Fruit fly (Drosophila melanogaster): ENCODE results near the gene Svip.

Svip gene

DNA sequence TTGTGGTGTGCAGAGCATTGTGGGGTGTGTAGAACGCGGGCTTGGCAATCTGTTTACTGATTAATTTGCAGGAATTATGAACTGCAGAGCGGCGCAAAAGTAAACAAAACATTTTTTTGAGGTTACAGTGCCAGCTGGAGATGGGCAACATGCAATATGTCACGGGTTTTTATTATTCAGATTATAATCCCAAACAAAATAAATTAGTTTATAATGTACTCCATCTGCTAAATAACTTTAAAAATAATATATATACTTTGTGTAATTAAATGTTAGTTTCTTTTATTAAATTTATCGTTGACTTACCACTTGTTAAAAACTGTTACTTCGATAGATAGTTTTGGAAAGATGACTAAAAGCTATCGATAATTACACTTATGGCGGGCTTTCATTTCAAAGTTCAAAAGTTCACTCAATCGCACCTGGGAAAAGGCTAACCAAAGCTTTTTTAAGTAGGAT, 12.1 kb downstream of the Svip start, which contains the start of gene Fdx1:
Gene Fdx1, minus strand, starts transcription at position 332 of the 459 bp plus-strand sequence.
- TF ChIP-seq esn (GFP tag; optimal IDR thresholded peaks at IDR 0.05) (peak; percentile 55), CG3032 (tag; optimal IDR thresholded peaks at IDR 0.05) (peak; percentile 41), CG8119 (GFP tag; IDR thresholded peaks at IDR 0.05) (peak; percentile 25; the same call in 1 of the 3 replicates), lz (GFP tag; optimal IDR thresholded peaks at IDR 0.05) (peak; percentile 38), Eip78C (GFP tag) (peak; percentile 71), CG11762 (GFP tag; optimal IDR thresholded peaks at IDR 0.05; ENCODE audit: insufficient read depth) (no peak), Sox14 (GFP tag; optimal IDR thresholded peaks at IDR 0.05) (peak; percentile 48), CG3919 (GFP tag; optimal IDR thresholded peaks at IDR 0.05) (peak; percentile 43), Eip93F (GFP tag; optimal IDR thresholded peaks at IDR 0.05) (peak; percentile 5), fd59A (GFP tag; optimal IDR thresholded peaks at IDR 0.05) (no peak), CG31627 (GFP tag; optimal IDR thresholded peaks at IDR 0.05) (peak; percentile 17), Ets96B (tag; optimal IDR thresholded peaks at IDR 0.05) (peak; percentile 33), cyc (GFP tag; optimal IDR thresholded peaks at IDR 0.05) (peak; percentile 26), OdsH (GFP tag; optimal IDR thresholded peaks at IDR 0.05) (peak; percentile 47), net (GFP tag; optimal IDR thresholded peaks at IDR 0.05) (peak; percentile 14), CG11294 (GFP tag; IDR thresholded peaks at IDR 0.05) (no peak), achi (GFP tag; optimal IDR thresholded peaks at IDR 0.05) (peak; percentile 25), vri (GFP tag; optimal IDR thresholded peaks at IDR 0.05) (peak; percentile 11), CG32006 (GFP tag; optimal IDR thresholded peaks at IDR 0.05) (no peak), Hr38 (GFP tag; optimal IDR thresholded peaks at IDR 0.05) (no peak), topi (GFP tag; optimal IDR thresholded peaks at IDR 0.05) (peak; percentile 33), dac (GFP tag; optimal IDR thresholded peaks at IDR 0.05) (no peak), fkh (GFP tag; optimal IDR thresholded peaks at IDR 0.05) (peak; percentile 96), Eip75B (GFP tag; optimal IDR thresholded peaks at IDR 0.05) (peak; percentile 30), svp (GFP tag) (peak; percentile 60), Gug (GFP tag; IDR thresholded peaks at IDR 0.05) (no peak)

DNA sequence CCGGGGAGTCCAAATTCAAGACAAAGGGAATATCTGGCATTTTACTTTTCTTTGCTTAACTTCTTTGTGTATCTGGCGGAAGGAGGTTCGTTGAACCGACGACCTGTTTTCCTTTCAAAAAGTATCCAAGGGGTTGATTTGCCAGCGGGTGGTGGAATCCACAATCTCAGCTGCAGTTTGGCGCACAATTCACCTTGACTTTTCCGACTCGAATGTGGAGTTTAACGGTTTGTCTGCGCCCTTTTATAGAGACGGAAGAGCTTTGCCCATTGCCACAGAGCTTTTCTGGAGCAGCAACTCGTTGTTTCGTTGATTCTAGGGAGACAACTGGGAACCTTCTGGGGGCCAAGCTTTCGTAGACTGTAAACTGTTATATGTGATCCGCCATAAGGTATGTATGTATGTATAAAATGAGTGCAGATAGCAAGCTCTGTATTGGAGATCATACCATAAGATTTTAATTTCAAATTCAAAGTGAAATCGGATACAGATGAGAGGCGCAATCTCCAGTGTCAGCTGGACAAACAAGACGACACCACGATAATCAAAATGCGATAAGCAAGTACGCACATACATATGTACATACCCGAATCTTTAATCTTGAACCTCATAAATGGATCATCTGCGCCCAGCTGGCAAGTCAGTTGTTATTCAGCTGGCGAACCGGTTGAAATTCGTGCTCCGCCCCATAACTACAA, 13.6 kb downstream of the Svip start, which contains the start of the genes Hsp67Bc, CG4456 and Hsp22:
Gene Hsp67Bc, minus strand, starts transcription at position 220 of the 698 bp plus-strand sequence.
Gene CG4456, plus strand, starts transcription at position 445 of the 698 bp plus-strand sequence.
Gene Hsp22, plus strand, starts transcription at position 654 of the 698 bp plus-strand sequence.
- no peak for TF ChIP-seq CG11294 (GFP tag; IDR thresholded peaks at IDR 0.05)
- 0 out of 3 replicates have a peak, but pooled peaks have one; percentile 21 for TF ChIP-seq eg (GFP tag; IDR thresholded peaks at IDR 0.05)
- no peak for TF ChIP-seq Eip93F (GFP tag; optimal IDR thresholded peaks at IDR 0.05)
- no peak for TF ChIP-seq acj6 (GFP tag; optimal IDR thresholded peaks at IDR 0.05)
- peak; percentile 66 for TF ChIP-seq svp (GFP tag)
- no peak for TF ChIP-seq fd59A (GFP tag; optimal IDR thresholded peaks at IDR 0.05)
- TF ChIP-seq cyc (GFP tag; optimal IDR thresholded peaks at IDR 0.05): no peak
- no peak for TF ChIP-seq CG15336 (GFP tag; IDR thresholded peaks at IDR 0.05)
- TF ChIP-seq fkh (GFP tag; optimal IDR thresholded peaks at IDR 0.05): peak; percentile 60
- no peak for TF ChIP-seq CG6276 (GFP tag; optimal IDR thresholded peaks at IDR 0.05)
- no peak for TF ChIP-seq CG10669 (GFP tag; optimal IDR thresholded peaks at IDR 0.05)
- TF ChIP-seq CG6163 (GFP tag; IDR thresholded peaks at IDR 0.05): no peak; the same call in 2 of the 3 replicates
- peak; percentile 58 for TF ChIP-seq Eip78C (GFP tag)
- peak; percentile 18 for TF ChIP-seq CG6854 (GFP tag; optimal IDR thresholded peaks at IDR 0.05)
- peak; percentile 23 for TF ChIP-seq dsx (GFP tag; optimal IDR thresholded peaks at IDR 0.05; ENCODE audit: poor library complexity, severe bottlenecking)
- TF ChIP-seq dac (GFP tag; optimal IDR thresholded peaks at IDR 0.05): no peak
- no peak for TF ChIP-seq Lpt (GFP tag; optimal IDR thresholded peaks at IDR 0.05)
- no peak for TF ChIP-seq CG8319 (GFP tag; optimal IDR thresholded peaks at IDR 0.05)
- TF ChIP-seq Gug (GFP tag; IDR thresholded peaks at IDR 0.05): no peak
- no peak for TF ChIP-seq vri (GFP tag; optimal IDR thresholded peaks at IDR 0.05)
- TF ChIP-seq Sox14 (GFP tag; optimal IDR thresholded peaks at IDR 0.05): peak; percentile 36
- no peak for TF ChIP-seq CG3919 (GFP tag; optimal IDR thresholded peaks at IDR 0.05)
- TF ChIP-seq ss (GFP tag; optimal IDR thresholded peaks at IDR 0.05): peak; percentile 50 to 53
- TF ChIP-seq Eip75B (GFP tag; optimal IDR thresholded peaks at IDR 0.05): peak; percentile 13
- TF ChIP-seq Sox15 (GFP tag; optimal IDR thresholded peaks at IDR 0.05): no peak
- no peak for TF ChIP-seq Hr38 (GFP tag; optimal IDR thresholded peaks at IDR 0.05)
- TF ChIP-seq CG8119 (GFP tag; IDR thresholded peaks at IDR 0.05): no peak
- TF ChIP-seq net (GFP tag; optimal IDR thresholded peaks at IDR 0.05): no peak
- TF ChIP-seq CG10631 (GFP tag; optimal IDR thresholded peaks at IDR 0.05): no peak

All from whole organism, prepupa.